Fruit fly (Drosophila melanogaster): ENCODE data around the gene CG13455.

Gene CG13455

dm6 chr3L:15508233-15508632 is 11.9 kb downstream of the CG13455 start, which contains the start of gene CG7841:
Gene CG7841, minus strand, starts transcription at chr3L:15508252.
- TF ChIP-seq CTCF (optimal IDR thresholded peaks at IDR 0.05) (no peak), CG8478 (optimal IDR thresholded peaks at IDR 0.05) (no peak)

dm6 chr3L:15508750-15509149 is 12.4 kb downstream of the CG13455 start, which contains the start of gene Z600:
Gene Z600, plus strand, starts transcription at chr3L:15509061.
- TF ChIP-seq CTCF (optimal IDR thresholded peaks at IDR 0.05): no peak
- no peak for TF ChIP-seq CG8478 (optimal IDR thresholded peaks at IDR 0.05)

dm6 chr3L:15509398-15509797 is 13.0 kb downstream of the CG13455 start, which contains the start of the genes gdl and gdl-ORF39:
Gene gdl, plus strand, starts transcription at chr3L:15509445.
Gene gdl-ORF39, plus strand, starts transcription at chr3L:15509445.
- TF ChIP-seq CTCF (optimal IDR thresholded peaks at IDR 0.05) (no peak), CG8478 (optimal IDR thresholded peaks at IDR 0.05) (no peak)

DNA sequence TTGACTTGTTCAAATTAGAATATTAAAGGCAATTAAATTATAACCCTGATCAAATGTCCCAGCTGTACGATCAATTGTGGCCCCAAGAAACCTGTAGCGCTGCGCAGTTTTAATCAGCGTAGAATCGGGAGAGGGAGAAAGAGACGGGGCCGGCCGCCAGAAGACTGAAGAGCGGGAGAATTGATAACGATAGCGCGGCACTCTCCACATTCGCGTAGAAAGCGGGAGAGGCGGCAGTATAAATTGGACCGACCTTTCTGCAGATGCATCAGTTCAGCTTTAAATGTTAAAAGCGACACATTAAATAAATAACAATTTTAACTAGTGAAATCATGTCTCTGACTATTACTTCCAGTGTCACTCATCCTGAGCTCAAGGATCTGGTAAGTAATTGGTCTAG is 14.4 kb downstream of the CG13455 start, which contains the start of gene MsrA:
MsrA (plus strand) TSS at position 266 of the 400 bp plus-strand sequence.
- TF ChIP-seq CG8478 (optimal IDR thresholded peaks at IDR 0.05) (no peak), CTCF (optimal IDR thresholded peaks at IDR 0.05) (no peak)

DNA sequence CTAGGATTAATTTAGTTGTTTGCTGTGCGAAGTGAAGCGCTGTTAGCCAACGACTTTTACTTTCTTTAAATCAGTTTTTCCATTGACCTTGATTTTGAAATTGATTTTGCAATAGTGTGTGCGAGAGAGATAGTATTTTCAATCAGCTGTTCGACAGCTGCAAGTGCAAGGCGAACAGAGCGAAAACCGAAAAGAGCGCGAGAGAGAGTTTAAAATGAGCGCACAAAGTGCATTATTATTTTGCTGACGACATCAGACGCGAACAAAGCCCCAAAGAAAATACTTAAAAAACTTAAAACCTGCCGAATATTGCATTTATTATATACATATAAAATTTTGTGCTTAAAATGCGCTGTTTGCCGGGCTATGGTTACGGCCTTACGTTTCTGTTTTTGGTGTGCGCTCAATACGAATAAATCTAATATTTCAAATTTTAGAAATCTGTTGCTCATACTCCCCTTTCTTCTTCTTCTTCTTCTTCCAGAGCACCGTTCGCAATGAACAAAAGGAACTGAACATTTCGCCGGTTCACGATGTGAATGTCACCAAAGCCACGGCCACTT is 15.4 kb downstream of the CG13455 start:
- no peak for TF ChIP-seq CG8478 (optimal IDR thresholded peaks at IDR 0.05)
- no peak for TF ChIP-seq CTCF (optimal IDR thresholded peaks at IDR 0.05)

DNA sequence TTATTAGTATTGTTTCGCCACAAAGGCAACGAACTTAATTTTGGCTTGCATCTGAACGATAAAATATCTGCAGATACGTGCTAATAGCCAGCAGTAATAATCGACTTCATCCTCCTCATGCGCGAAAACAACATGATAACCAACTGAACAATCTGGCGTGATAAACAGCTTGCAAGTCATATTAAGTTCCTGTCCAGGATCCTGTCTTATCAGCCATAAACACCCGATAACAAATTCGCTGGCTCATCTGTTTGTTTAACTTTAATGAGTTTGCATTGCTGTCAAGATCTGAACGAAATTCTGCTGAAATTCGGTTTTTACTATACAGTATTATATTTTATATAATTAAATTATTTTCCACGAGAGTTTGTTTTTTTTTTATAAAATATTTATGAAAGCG is 16.9 kb downstream of the CG13455 start:
- TF ChIP-seq CTCF (optimal IDR thresholded peaks at IDR 0.05): no peak

DNA sequence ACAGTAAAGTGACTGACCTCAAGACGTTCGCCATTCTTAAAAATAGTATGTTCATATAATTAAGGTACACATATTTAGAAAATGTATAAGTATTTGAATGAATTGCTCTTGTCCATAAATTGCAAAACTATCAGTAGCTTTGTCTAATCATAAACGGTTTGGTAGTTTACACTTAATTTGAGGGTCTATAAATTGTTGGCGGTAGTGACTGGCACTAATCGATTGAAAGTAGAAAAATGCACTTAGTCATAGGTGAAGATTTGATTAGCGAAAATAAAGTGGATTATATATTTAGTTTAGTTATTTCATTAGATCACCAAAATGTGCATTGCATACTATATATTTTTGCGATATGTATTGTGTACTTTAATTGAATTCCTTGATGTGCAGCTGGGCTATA is 17.4 kb downstream of the CG13455 start:
- TF ChIP-seq CTCF (optimal IDR thresholded peaks at IDR 0.05): no peak
- no peak for TF ChIP-seq CG8478 (optimal IDR thresholded peaks at IDR 0.05)

- no peak for TF ChIP-seq CG8478 (optimal IDR thresholded peaks at IDR 0.05)
- TF ChIP-seq CTCF (optimal IDR thresholded peaks at IDR 0.05): no peak
Observed at dm6 chr3L:15514405-15514804, 18.0 kb downstream of the CG13455 start.

dm6 chr3L:15514814-15515495 is 18.6 kb downstream of the CG13455 start:
- TF ChIP-seq CG8478 (optimal IDR thresholded peaks at IDR 0.05) (no peak), CTCF (optimal IDR thresholded peaks at IDR 0.05) (no peak)

dm6 chr3L:15516440-15516839 is 20.1 kb downstream of the CG13455 start:
- TF ChIP-seq CG8478 (optimal IDR thresholded peaks at IDR 0.05) (no peak), CTCF (optimal IDR thresholded peaks at IDR 0.05) (no peak)

DNA sequence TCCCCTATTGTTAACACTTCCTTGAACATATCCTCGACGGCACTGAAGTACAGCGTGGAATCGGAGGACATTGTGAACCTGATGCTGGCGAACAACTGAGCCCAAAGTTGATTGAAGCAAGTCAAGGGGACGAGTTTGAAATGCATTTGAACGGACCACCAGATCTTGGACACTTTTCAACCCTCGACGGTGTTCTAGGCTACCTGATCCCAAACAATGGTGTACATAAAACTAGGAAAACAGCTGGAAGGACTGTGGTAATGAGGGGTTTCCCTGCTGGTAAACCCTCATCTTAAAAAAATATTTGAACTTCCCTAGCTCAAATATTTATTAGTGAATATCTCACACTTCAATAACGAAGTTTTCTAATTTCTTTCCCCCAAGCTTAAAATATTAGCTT is 20.6 kb downstream of the CG13455 start, which contains the start of gene CG13454:
CG13454 (minus strand) TSS at position 101 of the 400 bp plus-strand sequence.
- TF ChIP-seq CG8478 (optimal IDR thresholded peaks at IDR 0.05): no peak
- TF ChIP-seq CTCF (optimal IDR thresholded peaks at IDR 0.05): no peak

- TF ChIP-seq CTCF (optimal IDR thresholded peaks at IDR 0.05) (no peak), CG8478 (optimal IDR thresholded peaks at IDR 0.05) (no peak)
Observed at dm6 chr3L:15517508-15517907, 21.1 kb downstream of the CG13455 start.

DNA sequence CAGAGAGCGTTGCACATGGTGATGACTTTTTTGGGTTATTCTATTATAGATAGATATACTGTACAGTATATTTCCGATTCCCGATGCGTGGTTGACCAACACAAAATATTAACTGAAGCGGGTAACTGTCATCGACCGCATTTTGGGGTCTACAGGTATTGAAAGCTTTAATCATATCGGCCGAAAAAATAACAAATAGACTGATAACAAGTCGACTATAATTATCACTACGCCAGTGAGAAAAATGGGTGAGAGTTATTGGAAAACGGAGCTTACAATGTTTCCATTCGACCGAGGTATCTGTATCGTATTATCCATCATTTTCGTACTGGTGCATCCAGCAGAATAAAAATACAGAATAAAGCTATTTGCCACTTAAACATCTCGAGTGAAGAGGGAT is 22.0 kb downstream of the CG13455 start:
- no peak for TF ChIP-seq CTCF (optimal IDR thresholded peaks at IDR 0.05)
- no peak for TF ChIP-seq CG8478 (optimal IDR thresholded peaks at IDR 0.05)

dm6 chr3L:15519492-15519891 is 23.1 kb downstream of the CG13455 start, which contains the start of gene mex1:
Gene mex1, minus strand, starts transcription at chr3L:15519592.
- no peak for TF ChIP-seq CTCF (optimal IDR thresholded peaks at IDR 0.05)
- no peak for TF ChIP-seq CG8478 (optimal IDR thresholded peaks at IDR 0.05)

- TF ChIP-seq CTCF (optimal IDR thresholded peaks at IDR 0.05): no peak
- no peak for TF ChIP-seq CG8478 (optimal IDR thresholded peaks at IDR 0.05)
Observed at dm6 chr3L:15519920-15520319, 23.5 kb downstream of the CG13455 start.

DNA sequence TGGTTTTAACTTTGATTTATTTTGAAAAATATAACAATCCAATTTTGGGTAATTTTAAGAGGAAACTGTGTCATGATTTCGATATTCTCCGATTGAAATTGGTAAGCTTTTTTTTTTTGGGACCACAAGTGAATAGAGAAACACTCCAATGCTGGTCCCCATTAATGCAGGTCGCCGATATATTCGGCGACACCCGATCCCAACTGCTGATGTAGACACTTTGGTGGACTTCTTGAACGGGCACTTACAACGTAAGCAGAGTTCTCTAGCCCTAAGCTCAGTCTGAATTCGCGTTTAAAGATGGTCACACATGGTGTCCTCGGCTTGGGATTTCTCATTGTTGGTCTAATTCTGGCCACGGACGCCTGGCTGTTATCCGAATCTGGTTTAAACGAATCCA is 23.9 kb downstream of the CG13455 start, which contains the start of gene yellow-k:
yellow-k (plus strand) TSS at position 301 of the 400 bp plus-strand sequence.
- TF ChIP-seq CTCF (optimal IDR thresholded peaks at IDR 0.05): no peak
- TF ChIP-seq CG8478 (optimal IDR thresholded peaks at IDR 0.05): no peak
